Worm (Caenorhabditis elegans) whole organism, L2 larva: ENCODE measurements around the gene his-40.

Experiments used
- C34F6.9 ChIP-seq: fragments of 150-350 bp; optimal IDR thresholded peaks from 2 replicates; lab custom pipeline; 2014; ENCODE audit warnings: missing biosample characterization, missing genetic modification characterization
- F13H6.1 ChIP-seq: sonication (generic microtip); optimal IDR thresholded peaks from 2 replicates; lab custom pipeline; 2016; ENCODE audit warnings: missing genetic modification characterization, missing compliant biosample characterization
- R02D3.7 ChIP-seq: fragments of 150-350 bp; optimal IDR thresholded peaks from 2 replicates; lab custom pipeline; 2014; ENCODE audit warnings: missing biosample characterization, missing genetic modification characterization
- Y55F3AM.14 ChIP-seq: fragments of 200-800 bp; sonication (Bioruptor generic); optimal IDR thresholded peaks from 2 replicates; lab custom pipeline; 2018; ENCODE audit warnings: mild to moderate bottlenecking, missing genetic modification characterization, missing compliant biosample characterization
- ZK546.5 ChIP-seq: sonication (generic microtip); optimal IDR thresholded peaks from 2 replicates; lab custom pipeline; 2017; ENCODE audit warnings: missing biosample characterization, missing genetic modification characterization
- alr-1 ChIP-seq: fragments of 150-350 bp; optimal IDR thresholded peaks from 2 replicates; lab custom pipeline; 2014; ENCODE audit warnings: missing biosample characterization, missing genetic modification characterization
- ama-1 ChIP-seq: fragments of 150-350 bp; optimal IDR thresholded peaks from 2 replicates; lab custom pipeline; 2018; ENCODE audit warnings: inconsistent platforms
- blmp-1 ChIP-seq: sonication (generic microtip); optimal IDR thresholded peaks from 2 replicates; lab custom pipeline; 2017; ENCODE audit warnings: missing genetic modification characterization, mild to moderate bottlenecking, missing compliant biosample characterization, antibody characterized with exemption, moderate library complexity; ENCODE audit not compliant: insufficient read depth
- ceh-16 ChIP-seq: fragments of 150-350 bp; optimal IDR thresholded peaks from 2 replicates; lab custom pipeline; 2014; ENCODE audit warnings: missing biosample characterization, missing genetic modification characterization
- ceh-82 ChIP-seq: fragments of 150-350 bp; optimal IDR thresholded peaks from 2 replicates; lab custom pipeline; 2014; ENCODE audit warnings: missing biosample characterization, missing genetic modification characterization
- crh-2 ChIP-seq: sonication (generic microtip); optimal IDR thresholded peaks from 2 replicates; lab custom pipeline; 2017; ENCODE audit warnings: missing biosample characterization, missing genetic modification characterization
- fos-1 ChIP-seq: fragments of 150-350 bp; optimal IDR thresholded peaks from 2 replicates; lab custom pipeline; 2014; ENCODE audit warnings: missing biosample characterization, missing genetic modification characterization
- gmeb-1 ChIP-seq: fragments of 150-350 bp; optimal IDR thresholded peaks from 2 replicates; lab custom pipeline; 2014; ENCODE audit warnings: missing biosample characterization, missing genetic modification characterization
- lin-11 ChIP-seq: fragments of 150-350 bp; sonication (generic microtip); optimal IDR thresholded peaks from 2 replicates; lab custom pipeline; 2014; ENCODE audit warnings: missing biosample characterization, missing genetic modification characterization, inconsistent platforms, mixed read lengths
- lin-39 ChIP-seq: fragments of 150-350 bp; optimal IDR thresholded peaks from 2 replicates; lab custom pipeline; 2014; ENCODE audit warnings: missing biosample characterization, missing genetic modification reagents, missing genetic modification characterization
- lsy-2 ChIP-seq, 2 experiments: fragments of 150-350 bp in 1 of 2; sonication (generic microtip) in 1 of 2; optimal IDR thresholded peaks; 2 replicates each; lab custom pipeline; 2014 to 2017; ENCODE audit warnings: missing biosample characterization in 2 of 2, missing genetic modification characterization in 2 of 2
- mab-5 ChIP-seq: fragments of 150-350 bp; optimal IDR thresholded peaks from 2 replicates; lab custom pipeline; 2014; ENCODE audit warnings: missing biosample characterization, missing genetic modification characterization
- mbf-1 ChIP-seq: sonication (generic microtip); optimal IDR thresholded peaks from 2 replicates; lab custom pipeline; 2017; ENCODE audit warnings: missing biosample characterization, missing genetic modification characterization
- mdl-1 ChIP-seq, 2 experiments: fragments of 150-350 bp in 1 of 2; sonication (generic microtip) in 1 of 2; optimal IDR thresholded peaks; 2 replicates each; lab custom pipeline; 2017; ENCODE audit warnings: missing biosample characterization in 2 of 2, missing genetic modification characterization in 2 of 2
- nhr-10 ChIP-seq: sonication (generic microtip); optimal IDR thresholded peaks from 2 replicates; lab custom pipeline; 2017; ENCODE audit warnings: missing biosample characterization, missing genetic modification characterization
- nhr-11 ChIP-seq: fragments of 150-350 bp; optimal IDR thresholded peaks from 2 replicates; lab custom pipeline; 2014; ENCODE audit warnings: missing biosample characterization, missing genetic modification characterization
- nhr-129 ChIP-seq: fragments of 150-350 bp; optimal IDR thresholded peaks from 2 replicates; lab custom pipeline; 2014; ENCODE audit warnings: missing biosample characterization, missing genetic modification characterization
- nhr-21 ChIP-seq: fragments of 150-350 bp; optimal IDR thresholded peaks from 2 replicates; lab custom pipeline; 2014; ENCODE audit warnings: missing biosample characterization, missing genetic modification characterization
- nhr-23 ChIP-seq: fragments of 150-350 bp; optimal IDR thresholded peaks from 2 replicates; lab custom pipeline; 2014; ENCODE audit warnings: missing biosample characterization, missing genetic modification reagents, missing genetic modification characterization
- nhr-237 ChIP-seq: fragments of 150-350 bp; optimal IDR thresholded peaks from 2 replicates; lab custom pipeline; 2014; ENCODE audit warnings: missing biosample characterization, missing genetic modification characterization
- nhr-25 ChIP-seq: fragments of 150-350 bp; sonication (generic microtip); optimal IDR thresholded peaks from 3 replicates; lab custom pipeline; 2014; ENCODE audit warnings: missing biosample characterization, missing genetic modification characterization
- nhr-6 ChIP-seq: fragments of 150-350 bp; optimal IDR thresholded peaks from 2 replicates; lab custom pipeline; 2014; ENCODE audit warnings: missing biosample characterization, missing genetic modification characterization
- nhr-77 ChIP-seq: fragments of 150-350 bp; optimal IDR thresholded peaks from 2 replicates; lab custom pipeline; 2014; ENCODE audit warnings: missing biosample characterization, missing genetic modification characterization
- peb-1 ChIP-seq: fragments of 150-350 bp; optimal IDR thresholded peaks from 2 replicates; lab custom pipeline; 2014; ENCODE audit warnings: missing biosample characterization, missing genetic modification characterization
- sem-4 ChIP-seq: fragments of 150-350 bp; optimal IDR thresholded peaks from 2 replicates; lab custom pipeline; 2014; ENCODE audit warnings: missing biosample characterization, missing genetic modification reagents, missing genetic modification characterization
- skn-1 ChIP-seq: sonication (generic microtip); optimal IDR thresholded peaks from 2 replicates; lab custom pipeline; 2017; ENCODE audit warnings: missing biosample characterization, missing genetic modification characterization
- sma-3 ChIP-seq: sonication (generic microtip); optimal IDR thresholded peaks from 2 replicates; lab custom pipeline; 2016; ENCODE audit warnings: missing genetic modification reagents, missing genetic modification characterization, missing compliant biosample characterization
- sma-9 ChIP-seq, 2 experiments: fragments of 150-350 bp in 1 of 2; sonication (generic microtip) in 1 of 2; optimal IDR thresholded peaks; 2 replicates each; lab custom pipeline; 2014 to 2016; ENCODE audit warnings: missing genetic modification characterization in 2 of 2, mild to moderate bottlenecking in 1 of 2, missing biosample characterization in 1 of 2, missing compliant biosample characterization in 1 of 2, missing genetic modification reagents in 1 of 2, moderate library complexity in 1 of 2
- unc-39 ChIP-seq: fragments of 150-350 bp; optimal IDR thresholded peaks from 2 replicates; lab custom pipeline; 2014; ENCODE audit warnings: missing biosample characterization, missing genetic modification characterization
- zag-1 ChIP-seq: fragments of 150-350 bp; optimal IDR thresholded peaks from 2 replicates; lab custom pipeline; 2014; ENCODE audit warnings: missing biosample characterization, missing genetic modification characterization
- ztf-1 ChIP-seq: fragments of 200-800 bp; sonication (Bioruptor generic); conservative IDR thresholded peaks from 2 replicates; pipeline ENCODE4 v1.3.6; 2022; ENCODE audit warnings: missing genetic modification characterization, missing compliant biosample characterization
- ztf-4 ChIP-seq: fragments of 150-350 bp; optimal IDR thresholded peaks from 2 replicates; lab custom pipeline; 2014; ENCODE audit warnings: missing biosample characterization, missing genetic modification characterization

his-40 gene

ce11 chrX:7271968-7272367 lies 37.9 kb upstream of the his-40 start, which contains the start of gene F46H5.11:
TSS of gene F46H5.11 (minus strand) at chrX:7272068.
- no peak for TF ChIP-seq lsy-2 (tag; optimal IDR thresholded peaks at IDR 0.05; lab: Kevin White, UChicago)

- no peak for TF ChIP-seq R02D3.7 (tag; lab: Kevin White, UChicago)
- TF ChIP-seq mbf-1 (tag; lab: Kevin White, UChicago), result no peak
- no peak for TF ChIP-seq crh-2 (tag; lab: Kevin White, UChicago)
- TF ChIP-seq skn-1 (tag; lab: Kevin White, UChicago), result no peak
- no peak for TF ChIP-seq nhr-237 (tag; lab: Kevin White, UChicago)
- TF ChIP-seq ztf-4, result no peak
- TF ChIP-seq C34F6.9 (tag; lab: Kevin White, UChicago), result no peak
- TF ChIP-seq nhr-11 (tag; lab: Kevin White, UChicago), result no peak
- TF ChIP-seq Y55F3AM.14, result no peak
- TF ChIP-seq sma-3 (GFP tag; lab: Kevin White, UChicago), result no peak
- no peak for TF ChIP-seq ZK546.5 (tag; lab: Kevin White, UChicago)
- TF ChIP-seq nhr-25 (tag; lab: Kevin White, UChicago), result no peak
- TF ChIP-seq ama-1, result no peak
- no peak for TF ChIP-seq nhr-129
- TF ChIP-seq gmeb-1 (tag; lab: Kevin White, UChicago), result no peak
- no peak for TF ChIP-seq peb-1 (tag; lab: Kevin White, UChicago)
- no peak for TF ChIP-seq F13H6.1 (tag; lab: Kevin White, UChicago)
Measured at ce11 chrX:7278095-7278494, 31.8 kb upstream of the his-40 start.

ce11 chrX:7279671-7280389 lies 30.1 kb upstream of the his-40 start, which contains the start of gene unc-10:
TSS of gene unc-10 (minus strand) at chrX:7280322.
- no peak for TF ChIP-seq ztf-1 (GFP tag; lab: Robert Waterston, UW)
- TF ChIP-seq ztf-4, result no peak
- TF ChIP-seq F13H6.1 (tag; lab: Kevin White, UChicago), result no peak
- no peak for TF ChIP-seq gmeb-1 (tag; lab: Kevin White, UChicago)
- TF ChIP-seq mdl-1 (tag; optimal IDR thresholded peaks at IDR 0.05; lab: Kevin White, UChicago), result no peak
- no peak for TF ChIP-seq lsy-2 (tag; optimal IDR thresholded peaks at IDR 0.05; lab: Kevin White, UChicago)
- no peak for TF ChIP-seq alr-1 (tag; lab: Kevin White, UChicago)
- no peak for TF ChIP-seq nhr-77 (tag; lab: Kevin White, UChicago)
- no peak for TF ChIP-seq ceh-16 (tag; lab: Kevin White, UChicago)
- no peak for TF ChIP-seq ama-1
- no peak for TF ChIP-seq sma-9 (GFP tag; optimal IDR thresholded peaks at IDR 0.05; lab: Kevin White, UChicago)
- no peak for TF ChIP-seq sma-9 (tag; optimal IDR thresholded peaks at IDR 0.05; lab: Kevin White, UChicago)
- TF ChIP-seq nhr-6 (tag; lab: Kevin White, UChicago), result no peak
- TF ChIP-seq ZK546.5 (tag; lab: Kevin White, UChicago), result no peak
- TF ChIP-seq skn-1 (tag; lab: Kevin White, UChicago), result no peak
- TF ChIP-seq zag-1 (tag; lab: Kevin White, UChicago), result no peak
- no peak for TF ChIP-seq unc-39
- TF ChIP-seq sem-4 (tag; lab: Kevin White, UChicago), result no peak

ce11 chrX:7281347-7281746 lies 28.6 kb upstream of the his-40 start:
- no peak for TF ChIP-seq Y55F3AM.14
- peak; percentile 12 for TF ChIP-seq lin-11
- no peak for TF ChIP-seq nhr-11 (tag; lab: Kevin White, UChicago)
- peak; percentile 30 for TF ChIP-seq C34F6.9 (tag; lab: Kevin White, UChicago)
- TF ChIP-seq ceh-82 (tag; lab: Kevin White, UChicago), result no peak
- TF ChIP-seq ceh-16 (tag; lab: Kevin White, UChicago), result no peak
- TF ChIP-seq, all 48 proteins: peak for 2

ce11 chrX:7283136-7283535 lies 26.8 kb upstream of the his-40 start:
- TF ChIP-seq peb-1 (tag; lab: Kevin White, UChicago) (no peak), ztf-4 (no peak), F13H6.1 (tag; lab: Kevin White, UChicago) (no peak), ceh-82 (tag; lab: Kevin White, UChicago) (no peak), nhr-10 (tag; lab: Kevin White, UChicago) (no peak), sma-3 (GFP tag; lab: Kevin White, UChicago) (no peak), sem-4 (tag; lab: Kevin White, UChicago) (no peak), nhr-21 (no peak), mab-5 (no peak), fos-1 (tag; lab: Kevin White, UChicago) (no peak), lin-39 (tag; lab: Kevin White, UChicago) (no peak), Y55F3AM.14 (no peak), gmeb-1 (tag; lab: Kevin White, UChicago) (no peak), sma-9 (GFP tag; optimal IDR thresholded peaks at IDR 0.05; lab: Kevin White, UChicago) (no peak), sma-9 (tag; optimal IDR thresholded peaks at IDR 0.05; lab: Kevin White, UChicago) (no peak), nhr-237 (tag; lab: Kevin White, UChicago) (no peak), mbf-1 (tag; lab: Kevin White, UChicago) (no peak), blmp-1 (tag; lab: Kevin White, UChicago) (no peak), nhr-23 (no peak)
